Worm (Caenorhabditis elegans) whole organism, L4/young adult: ENCODE results near the gene ifas-1.

Experiments used
- W03F9.2 ChIP-seq: fragments of 150-350 bp; optimal IDR thresholded peaks from 2 replicates; lab custom pipeline; 2014; ENCODE audit warnings: missing biosample characterization, missing genetic modification characterization
- dao-5 ChIP-seq: sonication (generic microtip); optimal IDR thresholded peaks from 2 replicates; lab custom pipeline; 2016; ENCODE audit warnings: missing genotype, missing genetic modification characterization, moderate library complexity, missing compliant biosample characterization
- him-1 ChIP-seq: sonication (generic microtip); optimal IDR thresholded peaks from 2 replicates; lab custom pipeline; 2016; ENCODE audit warnings: missing genotype, missing genetic modification reagents, missing genetic modification characterization, missing compliant biosample characterization

- TF ChIP-seq W03F9.2 (no peak), him-1 (tag; lab: Kevin White, UChicago) (no peak), dao-5 (tag; lab: Kevin White, UChicago) (no peak)
These were observed 6.1 kb upstream of the ifas-1 start, which contains the start of gene srx-102 for ce11 chrII:3694664-3695063.
